Fruit fly (Drosophila melanogaster): Measurements from ENCODE around the gene CG42637.
A peak's percentile ranks its signal among the peaks of the same experiment; 100 is the strongest.

The CG42637 gene

dm6 chr3L:19794203-19794802 is 934 bp upstream of the CG42637 start (continued):
- TF ChIP-seq zen2 (GFP tag; IDR thresholded peaks at IDR 0.05; ENCODE audit: partially characterized antibody) = no peak; the same call in 2 of the 3 replicates
- peak; percentile 69 for TF ChIP-seq CG1603 (tag; optimal IDR thresholded peaks at IDR 0.05)
- TF ChIP-seq Nf-YB (GFP tag; optimal IDR thresholded peaks at IDR 0.05) = peak; percentile 96
- peak; percentile 80 for TF ChIP-seq CG12299 (tag; optimal IDR thresholded peaks at IDR 0.05)
- TF ChIP-seq CG2116 (GFP tag; optimal IDR thresholded peaks at IDR 0.05) = peak; percentile 52
- TF ChIP-seq CG8765 (GFP tag; IDR thresholded peaks at IDR 0.05) = no peak
- peak; percentile 74 for TF ChIP-seq CG18011 (GFP tag; optimal IDR thresholded peaks at IDR 0.05)
- no peak for TF ChIP-seq crp (GFP tag; optimal IDR thresholded peaks at IDR 0.05)
- TF ChIP-seq cato (GFP tag; optimal IDR thresholded peaks at IDR 0.05; ENCODE audit: borderline replicate concordance) = peak; percentile 79
- TF ChIP-seq CG33213 (GFP tag; optimal IDR thresholded peaks at IDR 0.05) = peak; percentile 45
- TF ChIP-seq p53 (GFP tag; optimal IDR thresholded peaks at IDR 0.05) = no peak
- peak; percentile 89 for TF ChIP-seq Nf-YA (GFP tag; IDR thresholded peaks at IDR 0.05)
- no peak; the same call in 1 of the 2 replicates for TF ChIP-seq bowl (GFP tag; IDR thresholded peaks at IDR 0.05)
- peak; percentile 27 for TF ChIP-seq CG11398 (GFP tag; optimal IDR thresholded peaks at IDR 0.05)
- TF ChIP-seq mam (GFP tag; optimal IDR thresholded peaks at IDR 0.05) = peak; percentile 83
- TF ChIP-seq emc (GFP tag; optimal IDR thresholded peaks at IDR 0.05) = peak; percentile 36
- peak; percentile 30 for TF ChIP-seq CG13123 (GFP tag; optimal IDR thresholded peaks at IDR 0.05)
- peak; percentile 90 for TF ChIP-seq CG6765 (GFP tag; optimal IDR thresholded peaks at IDR 0.05)
- peak; percentile 55; the same call in 1 of the 2 replicates for TF ChIP-seq Taf1 (GFP tag; IDR thresholded peaks at IDR 0.05)
- peak in 1 of 2 experiments; percentile 63 for TF ChIP-seq insv (GFP tag; optimal IDR thresholded peaks at IDR 0.05)
- peak; percentile 86 for TF ChIP-seq CG13424 (tag; optimal IDR thresholded peaks at IDR 0.05)
- peak; percentile 16 for TF ChIP-seq Sry-δ (GFP tag; optimal IDR thresholded peaks at IDR 0.05)
- peak; percentile 68 for TF ChIP-seq YL-1 (GFP tag; optimal IDR thresholded peaks at IDR 0.05)
- peak; percentile 75 for TF ChIP-seq Usf (GFP tag; optimal IDR thresholded peaks at IDR 0.05)
- 0 out of 2 replicates have a peak, but pooled peaks have one; percentile 28 for TF ChIP-seq ap (GFP tag; IDR thresholded peaks at IDR 0.05)
- 0 out of 3 replicates have a peak, but pooled peaks have one; percentile 12 for TF ChIP-seq CG34224 (GFP tag; IDR thresholded peaks at IDR 0.05; ENCODE audit: partially characterized antibody)
- TF ChIP-seq ken (GFP tag; IDR thresholded peaks at IDR 0.05) = peak; percentile 60
- peak; percentile 61 for TF ChIP-seq Jarid2 (GFP tag; optimal IDR thresholded peaks at IDR 0.05)
- peak; percentile 32 for TF ChIP-seq TFAM (GFP tag; optimal IDR thresholded peaks at IDR 0.05)
- TF ChIP-seq CG8924 (tag; optimal IDR thresholded peaks at IDR 0.05) = peak; percentile 86
- TF ChIP-seq GATAe (GFP tag; conservative IDR thresholded peaks at IDR 0.05) = no peak; the same call in 1 of the 2 replicates
- TF ChIP-seq CG14710 (tag; optimal IDR thresholded peaks at IDR 0.05) = peak; percentile 77
- peak; percentile 78 for TF ChIP-seq nom (GFP tag; optimal IDR thresholded peaks at IDR 0.05)
- peak; percentile 82 for TF ChIP-seq Xbp1 (GFP tag; optimal IDR thresholded peaks at IDR 0.05)
- peak; percentile 90 for TF ChIP-seq row (GFP tag; IDR thresholded peaks at IDR 0.05)
- no peak; the same call in 2 of the 3 replicates for TF ChIP-seq CG6791 (GFP tag; IDR thresholded peaks at IDR 0.05; ENCODE audit: partially characterized antibody)
- peak; percentile 91 for TF ChIP-seq grau (tag; optimal IDR thresholded peaks at IDR 0.05)
- TF ChIP-seq danr (GFP tag; IDR thresholded peaks at IDR 0.05) = no peak
- TF ChIP-seq org-1 (GFP tag; optimal IDR thresholded peaks at IDR 0.05) = peak; percentile 85
- peak; percentile 90 for TF ChIP-seq CG18619 (GFP tag; optimal IDR thresholded peaks at IDR 0.05)
- peak; percentile 92 for TF ChIP-seq CoRest (tag; optimal IDR thresholded peaks at IDR 0.05)
- TF ChIP-seq CG10959 (GFP tag; IDR thresholded peaks at IDR 0.05) = no peak
- no peak for TF ChIP-seq Vsx1 (GFP tag; optimal IDR thresholded peaks at IDR 0.05)
- TF ChIP-seq CG3065 (GFP tag; optimal IDR thresholded peaks at IDR 0.05) = peak; percentile 51
- TF ChIP-seq CG12155 (GFP tag; optimal IDR thresholded peaks at IDR 0.05) = peak; percentile 66
- peak; percentile 81 for TF ChIP-seq CG10979 (tag; optimal IDR thresholded peaks at IDR 0.05)
- TF ChIP-seq CG9797 (GFP tag; optimal IDR thresholded peaks at IDR 0.05) = no peak
- TF ChIP-seq CG7928 (GFP tag; optimal IDR thresholded peaks at IDR 0.05) = peak; percentile 3
- TF ChIP-seq Asciz (GFP tag; optimal IDR thresholded peaks at IDR 0.05) = peak; percentile 85
